Worm (Caenorhabditis elegans) whole organism, L3 larva: ENCODE results near the gene prx-19.
A peak's percentile ranks its signal among the peaks of the same experiment; 100 is the strongest.

Source experiments
- R02D3.7 ChIP-seq: fragments of 150-350 bp; optimal IDR thresholded peaks from 2 replicates; lab custom pipeline; 2014; ENCODE audit warnings: missing biosample characterization, missing genetic modification characterization
- aly-2 ChIP-seq: fragments of 150-350 bp; optimal IDR thresholded peaks from 2 replicates; lab custom pipeline; 2014; ENCODE audit warnings: missing biosample characterization, missing genetic modification characterization
- ceh-16 ChIP-seq: sonication (generic microtip); optimal IDR thresholded peaks from 2 replicates; lab custom pipeline; 2017; ENCODE audit warnings: missing biosample characterization, missing genetic modification characterization
- elt-2 ChIP-seq: sonication (generic microtip); optimal IDR thresholded peaks from 2 replicates; lab custom pipeline; 2016; ENCODE audit warnings: missing genetic modification reagents, mild to moderate bottlenecking, missing genetic modification characterization, missing compliant biosample characterization
- mdl-1 ChIP-seq: fragments of 150-350 bp; optimal IDR thresholded peaks from 2 replicates; lab custom pipeline; 2014; ENCODE audit warnings: missing biosample characterization, missing genetic modification characterization
- nhr-11 ChIP-seq: fragments of 150-350 bp; optimal IDR thresholded peaks from 2 replicates; lab custom pipeline; 2014; ENCODE audit warnings: missing biosample characterization, missing genetic modification characterization
- nhr-28 ChIP-seq: fragments of 150-350 bp; optimal IDR thresholded peaks from 2 replicates; lab custom pipeline; 2014; ENCODE audit warnings: missing biosample characterization, missing genetic modification characterization
- nhr-77 ChIP-seq: fragments of 150-350 bp; optimal IDR thresholded peaks from 2 replicates; lab custom pipeline; 2014; ENCODE audit warnings: missing biosample characterization, missing genetic modification characterization
- unc-39 ChIP-seq: sonication (generic microtip); optimal IDR thresholded peaks from 4 replicates; lab custom pipeline; 2017; ENCODE audit warnings: missing biosample characterization, missing genetic modification characterization
- unc-62 ChIP-seq: fragments of 150-350 bp; sonication (generic microtip); optimal IDR thresholded peaks from 4 replicates; lab custom pipeline; 2014; ENCODE audit warnings: missing biosample characterization, missing genetic modification reagents, missing genetic modification characterization

ce11 chrIII:8782744-8783143 is 26.4 kb downstream of the prx-19 start:
- TF ChIP-seq nhr-28 (tag; lab: Kevin White, UChicago) (no peak), unc-62 (GFP tag; lab: Kevin White, UChicago) (no peak), mdl-1 (tag; lab: Kevin White, UChicago) (no peak), nhr-77 (no peak), elt-2 (tag; lab: Kevin White, UChicago) (peak; percentile 74), aly-2 (no peak), unc-39 (tag; lab: Kevin White, UChicago) (no peak), ceh-16 (tag; lab: Kevin White, UChicago) (no peak), R02D3.7 (tag; lab: Kevin White, UChicago) (no peak), nhr-11 (no peak)
